Worm (Caenorhabditis elegans) whole organism, young adult: Measurements from ENCODE around the gene Y62H9A.9.

Experiments
- aptf-3 ChIP-seq: fragments of 200-800 bp; sonication (Bioruptor generic); IDR thresholded peaks from 2 replicates; pipeline ENCODE4 v1.3.6; 2022; ENCODE audit warnings: missing genetic modification characterization, missing compliant biosample characterization
- ccch-3 ChIP-seq: fragments of 200-800 bp; sonication (Bioruptor generic); optimal IDR thresholded peaks from 2 replicates; lab custom pipeline; 2018; ENCODE audit warnings: mild to moderate bottlenecking, missing genetic modification characterization, missing compliant biosample characterization
- lag-1 ChIP-seq: fragments of 200-800 bp; sonication (Bioruptor generic); IDR thresholded peaks from 2 replicates; pipeline ENCODE4 v1.3.6; 2022; ENCODE audit warnings: missing genetic modification reagents, missing genetic modification characterization, missing compliant biosample characterization
- snpc-3.4 ChIP-seq: sonication (generic microtip); optimal IDR thresholded peaks from 2 replicates; lab custom pipeline; 2017; ENCODE audit warnings: missing genetic modification characterization, mild to moderate bottlenecking, missing compliant biosample characterization, antibody characterized with exemption, moderate library complexity, missing genotype, missing genetic modification reagents
- unc-62 ChIP-seq: fragments of 150-350 bp; optimal IDR thresholded peaks from 2 replicates; lab custom pipeline; 2014; ENCODE audit warnings: missing biosample characterization, missing genetic modification reagents, missing genetic modification characterization

- TF ChIP-seq lag-1: no peak
- TF ChIP-seq aptf-3 (GFP tag; lab: Robert Waterston, UW): no peak
- no peak for TF ChIP-seq unc-62
- TF ChIP-seq snpc-3.4 (tag; lab: Kevin White, UChicago): no peak
- no peak for TF ChIP-seq ccch-3 (GFP tag; lab: Kevin White, UChicago)
These were observed 27.3 kb upstream of the Y62H9A.9 start for ce11 chrX:11925243-11925642.
